Worm (Caenorhabditis elegans) whole organism, young adult: ENCODE results near the gene mars-1.

Source experiments
- F33H1.4 ChIP-seq: fragments of 200-800 bp; sonication (Bioruptor generic); IDR thresholded peaks from 2 replicates; pipeline ENCODE4 v1.3.6; 2022; ENCODE audit warnings: missing genetic modification reagents, missing genetic modification characterization, missing compliant biosample characterization
- F39B2.1 ChIP-seq: fragments of 200-800 bp; sonication (Bioruptor generic); IDR thresholded peaks from 2 replicates; pipeline ENCODE4 v1.3.6; 2022; ENCODE audit warnings: missing genetic modification reagents, missing genetic modification characterization, missing compliant biosample characterization
- K12H6.12 ChIP-seq: fragments of 200-800 bp; sonication (Bioruptor generic); optimal IDR thresholded peaks from 2 replicates; lab custom pipeline; 2018; ENCODE audit warnings: mild to moderate bottlenecking, missing genetic modification characterization, missing compliant biosample characterization
- T07F8.4 ChIP-seq: sonication (generic microtip); optimal IDR thresholded peaks from 2 replicates; lab custom pipeline; 2016; ENCODE audit warnings: mild to moderate bottlenecking, missing genetic modification characterization, moderate library complexity, missing compliant biosample characterization
- Y53G8AR.9 ChIP-seq: fragments of 200-800 bp; sonication (Bioruptor generic); conservative IDR thresholded peaks from 2 replicates; pipeline ENCODE4 v1.3.6; 2022; ENCODE audit warnings: missing genetic modification reagents, missing genetic modification characterization, missing compliant biosample characterization
- Y56A3A.18 ChIP-seq: fragments of 200-800 bp; sonication (Bioruptor generic); IDR thresholded peaks from 2 replicates; pipeline ENCODE4 v1.3.6; 2022; ENCODE audit warnings: missing genetic modification reagents, missing genetic modification characterization, missing compliant biosample characterization
- Y67H2A.10 ChIP-seq: fragments of 200-800 bp; sonication (Bioruptor generic); conservative IDR thresholded peaks from 2 replicates; pipeline ENCODE4 v1.3.6; 2022; ENCODE audit warnings: missing genetic modification reagents, missing genetic modification characterization, missing compliant biosample characterization
- Y95B8A.8 ChIP-seq: fragments of 200-800 bp; sonication (Bioruptor generic); IDR thresholded peaks from 2 replicates; pipeline ENCODE4 v1.3.6; 2022; ENCODE audit warnings: missing genetic modification reagents, missing genetic modification characterization, missing compliant biosample characterization
- athp-1 ChIP-seq: sonication (generic microtip); optimal IDR thresholded peaks from 2 replicates; lab custom pipeline; 2017; ENCODE audit warnings: mild to moderate bottlenecking, missing genetic modification characterization, missing compliant biosample characterization
- bed-2 ChIP-seq: fragments of 200-800 bp; sonication (Bioruptor generic); IDR thresholded peaks from 2 replicates; pipeline ENCODE4 v1.3.6; 2022; ENCODE audit warnings: missing genetic modification reagents, missing genetic modification characterization, missing compliant biosample characterization
- ccch-3 ChIP-seq: fragments of 200-800 bp; sonication (Bioruptor generic); optimal IDR thresholded peaks from 2 replicates; lab custom pipeline; 2018; ENCODE audit warnings: mild to moderate bottlenecking, missing genetic modification characterization, missing compliant biosample characterization
- cebp-1 ChIP-seq, 2 experiments: fragments of 200-800 bp in 1 of 2; sonication (Bioruptor generic) in 1 of 2; sonication (generic microtip) in 1 of 2; IDR thresholded peaks in 1 of 2; optimal IDR thresholded peaks in 1 of 2; 2 replicates each; pipeline versions ENCODE4 v1.3.6 to Lab custom; 2017 to 2022; ENCODE audit warnings: missing compliant biosample characterization in 2 of 2, missing genetic modification characterization in 2 of 2, mild to moderate bottlenecking in 1 of 2, missing genetic modification reagents in 1 of 2, moderate library complexity in 1 of 2
- ceh-91 ChIP-seq: fragments of 200-800 bp; sonication (Bioruptor generic); IDR thresholded peaks from 2 replicates; pipeline ENCODE4 v1.3.6; 2022; ENCODE audit warnings: missing genetic modification reagents, missing genetic modification characterization, missing compliant biosample characterization
- efl-1 ChIP-seq: fragments of 150-350 bp; optimal IDR thresholded peaks from 2 replicates; lab custom pipeline; 2014; ENCODE audit warnings: missing biosample characterization, missing genetic modification reagents, missing genetic modification characterization
- egl-44 ChIP-seq: fragments of 200-800 bp; sonication (Bioruptor generic); IDR thresholded peaks from 2 replicates; pipeline ENCODE4 v1.3.6; 2022; ENCODE audit warnings: missing genetic modification reagents, missing genetic modification characterization, missing compliant biosample characterization
- ekl-4 ChIP-seq: fragments of 200-800 bp; sonication (Bioruptor generic); IDR thresholded peaks from 2 replicates; pipeline ENCODE4 v1.3.6; 2022; ENCODE audit warnings: missing genetic modification reagents, missing genetic modification characterization, missing compliant biosample characterization
- hlh-12 ChIP-seq: sonication (generic microtip); optimal IDR thresholded peaks from 2 replicates; lab custom pipeline; 2016; ENCODE audit warnings: missing genetic modification characterization, missing compliant biosample characterization
- lsl-1 ChIP-seq: fragments of 200-800 bp; sonication (Bioruptor generic); optimal IDR thresholded peaks from 2 replicates; lab custom pipeline; 2018; ENCODE audit warnings: mild to moderate bottlenecking, missing genetic modification characterization, moderate library complexity, missing compliant biosample characterization
- lsy-27 ChIP-seq: sonication (generic microtip); optimal IDR thresholded peaks from 2 replicates; lab custom pipeline; 2017; ENCODE audit warnings: missing genetic modification characterization, mild to moderate bottlenecking, missing compliant biosample characterization, antibody characterized with exemption, missing genotype, borderline replicate concordance; ENCODE audit not compliant: insufficient read depth
- madf-3 ChIP-seq: fragments of 200-800 bp; sonication (Bioruptor generic); IDR thresholded peaks from 2 replicates; pipeline ENCODE4 v1.3.6; 2022; ENCODE audit warnings: missing genetic modification reagents, missing genetic modification characterization, missing compliant biosample characterization
- madf-6 ChIP-seq: fragments of 200-800 bp; sonication (Bioruptor generic); IDR thresholded peaks from 2 replicates; pipeline ENCODE4 v1.3.6; 2022; ENCODE audit warnings: missing genetic modification reagents, missing genetic modification characterization, missing compliant biosample characterization
- madf-8 ChIP-seq: fragments of 200-800 bp; sonication (Bioruptor generic); conservative IDR thresholded peaks from 2 replicates; pipeline ENCODE4 v1.3.6; 2022; ENCODE audit warnings: missing genetic modification reagents, missing genetic modification characterization, missing compliant biosample characterization
- mel-28 ChIP-seq: sonication (generic microtip); optimal IDR thresholded peaks from 2 replicates; lab custom pipeline; 2016; ENCODE audit warnings: borderline replicate concordance, mild to moderate bottlenecking, missing genetic modification characterization, missing compliant biosample characterization
- mes-4 ChIP-seq: sonication (generic microtip); optimal IDR thresholded peaks from 2 replicates; lab custom pipeline; 2016; ENCODE audit warnings: missing genotype, missing genetic modification characterization, missing compliant biosample characterization
- nfyb-1 ChIP-seq: fragments of 200-800 bp; sonication (Bioruptor generic); IDR thresholded peaks from 2 replicates; pipeline ENCODE4 v1.3.6; 2022; ENCODE audit warnings: missing genetic modification reagents, missing genetic modification characterization, missing compliant biosample characterization
- snpc-1.3 ChIP-seq: sonication (generic microtip); optimal IDR thresholded peaks from 2 replicates; lab custom pipeline; 2017; ENCODE audit warnings: missing genetic modification characterization, mild to moderate bottlenecking, missing compliant biosample characterization, antibody characterized with exemption, moderate library complexity, missing genotype, missing genetic modification reagents; ENCODE audit not compliant: insufficient read depth
- snpc-4 ChIP-seq, 5 experiments: fragments of 150-350 bp in 1 of 5; sonication (generic microtip) in 4 of 5; optimal IDR thresholded peaks; 2 replicates each; lab custom pipeline; 2014 to 2018; ENCODE audit warnings: missing genetic modification characterization in 5 of 5, missing biosample characterization in 3 of 5, antibody characterized with exemption in 2 of 5, mild to moderate bottlenecking in 2 of 5, missing compliant biosample characterization in 2 of 5, missing genotype in 2 of 5, moderate library complexity in 2 of 5, missing genetic modification reagents in 1 of 5
- sptf-2 ChIP-seq: fragments of 200-800 bp; sonication (Bioruptor generic); optimal IDR thresholded peaks from 2 replicates; lab custom pipeline; 2018; ENCODE audit warnings: mild to moderate bottlenecking, missing genetic modification characterization, missing compliant biosample characterization
- tbp1 ChIP-seq: fragments of 200-800 bp; sonication (Bioruptor generic); optimal IDR thresholded peaks from 2 replicates; lab custom pipeline; 2018; ENCODE audit warnings: mild to moderate bottlenecking, missing genetic modification characterization, missing compliant biosample characterization
- tlf-1 ChIP-seq: fragments of 200-800 bp; sonication (Bioruptor generic); optimal IDR thresholded peaks from 2 replicates; lab custom pipeline; 2018; ENCODE audit warnings: mild to moderate bottlenecking, missing genetic modification characterization, missing compliant biosample characterization
- unc-130 ChIP-seq: sonication (generic microtip); optimal IDR thresholded peaks from 2 replicates; lab custom pipeline; 2016; ENCODE audit warnings: missing genetic modification reagents, missing genetic modification characterization, missing compliant biosample characterization
- xnd-1 ChIP-seq: sonication (generic microtip); optimal IDR thresholded peaks from 2 replicates; lab custom pipeline; 2016; ENCODE audit warnings: missing genotype, missing genetic modification reagents, missing genetic modification characterization, missing compliant biosample characterization
- ztf-18 ChIP-seq: sonication (generic microtip); optimal IDR thresholded peaks from 2 replicates; lab custom pipeline; 2016; ENCODE audit warnings: missing genotype, mild to moderate bottlenecking, missing genetic modification characterization, missing compliant biosample characterization
- ztf-22 ChIP-seq: fragments of 200-800 bp; sonication (Bioruptor generic); optimal IDR thresholded peaks from 2 replicates; lab custom pipeline; 2018; ENCODE audit warnings: mild to moderate bottlenecking, missing genetic modification characterization, moderate library complexity, missing compliant biosample characterization
- ztf-3 ChIP-seq: fragments of 200-800 bp; sonication (Bioruptor generic); optimal IDR thresholded peaks from 2 replicates; lab custom pipeline; 2018; ENCODE audit warnings: mild to moderate bottlenecking, missing genetic modification characterization, missing compliant biosample characterization

The mars-1 gene

DNA sequence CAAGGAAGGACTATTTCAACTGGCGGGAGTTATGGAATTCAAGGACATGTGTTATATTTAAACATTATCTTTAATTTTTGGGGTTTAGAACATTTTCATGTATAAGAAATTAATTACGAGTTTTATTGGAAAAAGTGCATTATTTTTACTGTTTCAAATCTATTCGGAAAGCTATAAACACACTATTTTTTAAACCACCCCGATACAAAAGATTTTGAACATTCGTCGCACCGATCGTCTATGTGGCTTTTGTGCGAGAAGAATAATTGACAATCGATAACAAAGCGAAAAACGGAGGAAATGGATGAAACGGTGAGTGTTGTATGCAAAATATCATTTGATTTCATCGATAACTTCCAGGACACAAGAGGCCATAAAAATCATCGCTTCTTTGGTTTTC is 29.7 kb upstream of the mars-1 start, which contains the start of gene ZK809.9:
Gene ZK809.9 (plus strand): TSS at position 301 of the 400 bp plus-strand sequence.
- TF ChIP-seq madf-6 (GFP tag; lab: Robert Waterston, UW) (no peak), madf-3 (GFP tag; lab: Robert Waterston, UW) (no peak), F33H1.4 (GFP tag; lab: Robert Waterston, UW) (no peak), nfyb-1 (no peak), lsy-27 (tag; lab: Kevin White, UChicago) (no peak), ztf-22 (GFP tag; lab: Kevin White, UChicago) (no peak), mes-4 (tag; lab: Kevin White, UChicago) (no peak), ceh-91 (no peak), F39B2.1 (GFP tag; lab: Robert Waterston, UW) (no peak)

DNA sequence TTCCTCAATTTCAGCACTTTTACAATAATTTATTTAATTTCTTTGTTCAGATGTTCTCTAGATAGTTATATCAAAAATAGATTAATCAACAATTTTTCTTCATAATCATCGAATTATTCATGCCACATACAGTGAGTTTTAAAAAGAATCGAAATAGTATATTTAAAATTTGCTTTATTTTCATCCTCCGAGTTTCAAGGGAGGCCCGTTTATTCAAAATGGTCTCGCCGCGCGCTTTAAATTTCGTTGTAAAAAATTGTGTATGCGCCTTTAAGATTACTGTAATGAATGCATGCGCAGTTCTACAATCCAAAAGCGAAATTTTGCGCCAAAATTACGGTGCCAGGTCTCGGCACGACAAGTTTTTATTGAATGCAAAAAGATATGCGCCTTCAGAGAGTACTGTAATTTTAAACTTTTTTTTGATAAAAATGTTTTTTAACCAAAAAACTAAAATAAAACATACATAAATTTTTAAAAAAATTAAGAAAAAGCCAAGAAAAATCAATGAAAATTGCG is 24.6 kb upstream of the mars-1 start, which contains the start of gene ZK792.1:
Gene ZK792.1 (plus strand): TSS at position 51 of the 519 bp plus-strand sequence.
- TF ChIP-seq unc-130 (GFP tag; lab: Kevin White, UChicago) (no peak), egl-44 (no peak), T07F8.4 (no peak), F39B2.1 (GFP tag; lab: Robert Waterston, UW) (no peak), tbp1 (no peak), K12H6.12 (tag; lab: Kevin White, UChicago) (no peak), bed-2 (GFP tag; lab: Robert Waterston, UW) (no peak), F33H1.4 (GFP tag; lab: Robert Waterston, UW) (peak; percentile 69), snpc-4 (GFP tag; optimal IDR thresholded peaks at IDR 0.05; lab: Kevin White, UChicago) (no peak), snpc-4 (tag; optimal IDR thresholded peaks at IDR 0.05; lab: Kevin White, UChicago) (no peak), snpc-1.3 (no peak), lsl-1 (GFP tag; lab: Kevin White, UChicago) (peak; percentile 76), cebp-1 (GFP tag; IDR thresholded peaks at IDR 0.05; lab: Robert Waterston, UW) (no peak), cebp-1 (tag; optimal IDR thresholded peaks at IDR 0.05; lab: Kevin White, UChicago) (no peak), mel-28 (tag; lab: Kevin White, UChicago) (no peak), ccch-3 (GFP tag; lab: Kevin White, UChicago) (no peak), ztf-18 (tag; lab: Kevin White, UChicago) (no peak), Y53G8AR.9 (GFP tag; lab: Robert Waterston, UW) (no peak), madf-3 (GFP tag; lab: Robert Waterston, UW) (no peak), xnd-1 (tag; lab: Kevin White, UChicago) (peak; percentile 46), madf-8 (GFP tag; lab: Robert Waterston, UW) (peak; percentile 59), athp-1 (tag; lab: Kevin White, UChicago) (no peak), mes-4 (tag; lab: Kevin White, UChicago) (no peak), ztf-3 (GFP tag; lab: Kevin White, UChicago) (no peak), Y95B8A.8 (no peak), sptf-2 (no peak), tlf-1 (GFP tag; lab: Kevin White, UChicago) (no peak), ekl-4 (no peak), madf-6 (GFP tag; lab: Robert Waterston, UW) (peak; percentile 79), Y56A3A.18 (GFP tag; lab: Robert Waterston, UW) (no peak), hlh-12 (tag; lab: Kevin White, UChicago) (no peak), Y67H2A.10 (GFP tag; lab: Robert Waterston, UW) (no peak), efl-1 (GFP tag; lab: Kevin White, UChicago) (peak; percentile 62), ceh-91 (peak; percentile 76)
